Fruit fly (Drosophila melanogaster) whole organism, adult: ENCODE data around the gene CG13482.

ENCODE experiments used
- CG11617 ChIP-seq: fragments of 200-800 bp; sonication (Bioruptor generic); optimal IDR thresholded peaks from 2 replicates; lab custom pipeline; 2017; ENCODE audit warnings: mild to moderate bottlenecking, missing biosample characterization, missing genetic modification reagents, missing genetic modification characterization
- CG12768 ChIP-seq: fragments of 200-800 bp; sonication (Bioruptor generic); optimal IDR thresholded peaks from 2 replicates; lab custom pipeline; 2017; ENCODE audit warnings: missing biosample characterization, missing genetic modification characterization, mild to moderate bottlenecking, moderate library complexity, missing genetic modification reagents
- CG14711 ChIP-seq: fragments of 200-800 bp; sonication (Bioruptor generic); optimal IDR thresholded peaks from 2 replicates; lab custom pipeline; 2018; ENCODE audit warnings: missing biosample characterization, mild to moderate bottlenecking, missing genetic modification characterization, moderate library complexity
- CG7045 ChIP-seq: fragments of 200-800 bp; sonication (Bioruptor generic); optimal IDR thresholded peaks from 2 replicates; lab custom pipeline; 2017; ENCODE audit warnings: missing biosample characterization, mild to moderate bottlenecking, missing genetic modification characterization
- Clk ChIP-seq: fragments of 200-800 bp; sonication (Bioruptor generic); optimal IDR thresholded peaks from 2 replicates; lab custom pipeline; 2017; ENCODE audit warnings: missing biosample characterization, missing genetic modification characterization
- Hr96 ChIP-seq: fragments of 200-800 bp; sonication (Bioruptor generic); optimal IDR thresholded peaks from 2 replicates; lab custom pipeline; 2016; ENCODE audit warnings: missing biosample characterization, missing genetic modification characterization
- cic ChIP-seq: fragments of 200-800 bp; sonication (Bioruptor generic); optimal IDR thresholded peaks from 2 replicates; lab custom pipeline; 2017; ENCODE audit warnings: missing biosample characterization, mild to moderate bottlenecking, missing genetic modification characterization, moderate library complexity
- cnc ChIP-seq, 2 experiments: fragments of >200 bp; optimal IDR thresholded peaks; 2 replicates each; lab custom pipeline; 2017
- kay ChIP-seq: fragments of 200-800 bp; sonication (Bioruptor generic); peaks from one replicate; lab custom pipeline; 2016; ENCODE audit warnings: missing biosample characterization, missing genetic modification characterization, borderline replicate concordance

dm6 chr3L:14287832-14288231, 41.3 kb upstream of the CG13482 start:
- TF ChIP-seq kay = no peak
- no peak for TF ChIP-seq cic
- no peak for TF ChIP-seq CG7045 (GFP tag; lab: Kevin White, UChicago)
- TF ChIP-seq CG12768 (GFP tag; lab: Kevin White, UChicago) = no peak
- TF ChIP-seq cnc (optimal IDR thresholded peaks at IDR 0.05; lab: Kevin White, UChicago) = no peak
- no peak for TF ChIP-seq CG11617
- no peak for TF ChIP-seq Clk (GFP tag; lab: Kevin White, UChicago)
- TF ChIP-seq CG14711 (tag; lab: Kevin White, UChicago) = no peak
- no peak for TF ChIP-seq Hr96 (GFP tag; lab: Kevin White, UChicago)
